Fruit fly (Drosophila melanogaster): ENCODE data around the gene CG12025.

The CG12025 gene

dm6 chr3L:1868841-1869240, 3.6 kb downstream of the CG12025 start (continued):
- TF ChIP-seq CG33557 (GFP tag; optimal IDR thresholded peaks at IDR 0.05) (no peak), CG10366 (GFP tag; IDR thresholded peaks at IDR 0.05) (no peak), knrl (GFP tag; IDR thresholded peaks at IDR 0.05; ENCODE audit: partially characterized antibody) (no peak), ttk (GFP tag; IDR thresholded peaks at IDR 0.05) (peak; percentile 29; the same call in 1 of the 2 replicates), CG2120 (GFP tag; optimal IDR thresholded peaks at IDR 0.05) (peak; percentile 8), exex (tag; optimal IDR thresholded peaks at IDR 0.05) (peak; percentile 31), zen (tag; optimal IDR thresholded peaks at IDR 0.05) (no peak), CG6765 (GFP tag; optimal IDR thresholded peaks at IDR 0.05) (no peak), CG16815 (GFP tag; optimal IDR thresholded peaks at IDR 0.05) (no peak), CG6254 (GFP tag; optimal IDR thresholded peaks at IDR 0.05) (no peak), crc (GFP tag; optimal IDR thresholded peaks at IDR 0.05) (no peak), tgo (GFP tag; IDR thresholded peaks at IDR 0.05) (peak; percentile 63), z (GFP tag; IDR thresholded peaks at IDR 0.05) (0 out of 3 replicates have a peak, but pooled peaks have one; percentile 14), PHDP (tag; optimal IDR thresholded peaks at IDR 0.05) (no peak), CG9437 (GFP tag; optimal IDR thresholded peaks at IDR 0.05) (no peak), CG7271 (tag; optimal IDR thresholded peaks at IDR 0.05) (no peak), gt (GFP tag; IDR thresholded peaks at IDR 0.05) (no peak), CG1233 (GFP tag; optimal IDR thresholded peaks at IDR 0.05) (peak; percentile 50), CG17802 (tag; optimal IDR thresholded peaks at IDR 0.05) (peak; percentile 8), CG17359 (tag; optimal IDR thresholded peaks at IDR 0.05) (peak; percentile 60), CG13775 (GFP tag; optimal IDR thresholded peaks at IDR 0.05) (no peak), fd3F (GFP tag; optimal IDR thresholded peaks at IDR 0.05) (no peak), CG11695 (GFP tag; IDR thresholded peaks at IDR 0.05) (peak; percentile 93)

dm6 chr3L:1869719-1870118, 4.5 kb downstream of the CG12025 start, which contains the start of gene CG13924:
Gene CG13924 (plus strand): TSS chr3L:1870019.
- TF ChIP-seq CG34376 (GFP tag; optimal IDR thresholded peaks at IDR 0.05) (no peak), HLH54F (GFP tag; optimal IDR thresholded peaks at IDR 0.05) (no peak), salm (tag; optimal IDR thresholded peaks at IDR 0.05) (no peak), Kr (GFP tag; optimal IDR thresholded peaks at IDR 0.05) (no peak), Meics (GFP tag; optimal IDR thresholded peaks at IDR 0.05) (no peak), CG3726 (GFP tag; IDR thresholded peaks at IDR 0.05) (no peak), CG1529 (GFP tag; optimal IDR thresholded peaks at IDR 0.05) (no peak), CG31365 (tag; optimal IDR thresholded peaks at IDR 0.05) (no peak), wor (GFP tag; IDR thresholded peaks at IDR 0.05) (no peak), Antp (GFP tag; optimal IDR thresholded peaks at IDR 0.05) (no peak), CG16815 (GFP tag; optimal IDR thresholded peaks at IDR 0.05) (no peak), CG7987 (GFP tag; optimal IDR thresholded peaks at IDR 0.05) (no peak), bowl (GFP tag; IDR thresholded peaks at IDR 0.05) (no peak), lbe (GFP tag; optimal IDR thresholded peaks at IDR 0.05) (no peak), nerfin-2 (GFP tag; IDR thresholded peaks at IDR 0.05; ENCODE audit: partially characterized antibody) (no peak), crp (GFP tag; optimal IDR thresholded peaks at IDR 0.05) (no peak), Poxn (GFP tag; IDR thresholded peaks at IDR 0.05) (no peak)

- no peak for TF ChIP-seq Lpt (GFP tag; optimal IDR thresholded peaks at IDR 0.05)
- peak; percentile 87 for TF ChIP-seq slbo (GFP tag; IDR thresholded peaks at IDR 0.05)
- TF ChIP-seq Hmr (GFP tag; optimal IDR thresholded peaks at IDR 0.05), result peak; percentile 86
- peak; percentile 68 for TF ChIP-seq Side (GFP tag; optimal IDR thresholded peaks at IDR 0.05)
- TF ChIP-seq CG3407 (GFP tag; optimal IDR thresholded peaks at IDR 0.05), result peak; percentile 51
- peak; percentile 71 for TF ChIP-seq Mad (GFP tag; optimal IDR thresholded peaks at IDR 0.05)
- TF ChIP-seq CG13296 (GFP tag; optimal IDR thresholded peaks at IDR 0.05), result peak; percentile 30
- peak; percentile 54 for TF ChIP-seq CG1233 (GFP tag; optimal IDR thresholded peaks at IDR 0.05)
- peak; percentile 66 for TF ChIP-seq Fer3 (tag; optimal IDR thresholded peaks at IDR 0.05)
- peak; percentile 66 for TF ChIP-seq CG13287 (GFP tag; IDR thresholded peaks at IDR 0.05; ENCODE audit: partially characterized antibody)
- no peak for TF ChIP-seq br (optimal IDR thresholded peaks at IDR 0.05)
- TF ChIP-seq CG17186 (GFP tag; optimal IDR thresholded peaks at IDR 0.05), result peak; percentile 77
- TF ChIP-seq cg (GFP tag; optimal IDR thresholded peaks at IDR 0.05), result no peak
These were observed 11.0 kb downstream of the CG12025 start, which contains the start of gene dre4 for dm6 chr3L:1876215-1876625. Gene dre4 (minus strand): TSS chr3L:1876312.
